Worm (Caenorhabditis elegans): Measurements from ENCODE around the gene C05D2.8.

DNA sequence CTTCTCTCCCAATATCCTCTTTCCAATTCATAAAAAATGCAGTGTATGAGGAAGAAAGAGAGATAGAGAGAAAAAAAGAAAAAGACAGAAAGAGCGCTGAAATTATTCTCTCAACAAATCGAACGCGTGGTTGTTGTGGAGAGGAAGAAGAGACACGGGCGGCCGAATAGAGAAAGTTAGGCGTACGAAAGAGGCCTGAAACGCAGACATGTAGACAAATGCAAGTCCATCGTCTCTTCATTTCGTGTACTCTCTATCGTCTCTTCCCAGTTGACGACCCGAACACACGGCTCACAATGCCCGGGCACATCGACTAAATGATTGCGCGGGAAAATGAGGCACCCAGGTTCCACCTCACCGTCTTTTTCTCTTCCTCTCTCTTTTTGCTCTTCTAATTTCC is 11.1 kb upstream of the C05D2.8 start:
- TF ChIP-seq lsy-2 (tag; optimal IDR thresholded peaks at IDR 0.05) (peak; percentile 52 to 76), zag-1 (tag; optimal IDR thresholded peaks at IDR 0.05) (no peak), lin-39 (tag; optimal IDR thresholded peaks at IDR 0.05) (no peak), skn-1 (tag; optimal IDR thresholded peaks at IDR 0.05) (no peak)

All from whole organism, L4 larva.